Fruit fly (Drosophila melanogaster): ENCODE results near the gene Tie.

DNA sequence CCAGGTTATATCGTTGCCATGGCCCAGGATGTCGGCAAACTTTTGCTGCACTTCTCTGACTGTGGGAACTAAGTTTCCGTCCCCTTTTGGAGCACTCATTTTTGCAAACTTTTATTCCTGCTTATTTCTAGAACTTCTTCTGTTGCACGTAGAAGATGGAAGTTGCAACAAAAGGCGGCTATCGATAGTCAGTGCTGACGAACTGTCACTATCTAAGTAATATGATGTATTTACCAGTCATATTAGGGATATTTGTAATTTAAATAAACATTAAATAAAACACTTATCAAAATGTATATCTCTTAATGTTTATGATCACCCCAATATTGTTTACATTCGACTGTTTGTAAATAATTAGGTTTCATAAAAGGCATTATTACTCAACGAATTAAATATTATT lies 9.1 kb upstream of the Tie start, which contains the start of gene CG32243:
- TF ChIP-seq CG9948 (tag; optimal IDR thresholded peaks at IDR 0.05) = no peak
- TF ChIP-seq CG32121 (GFP tag; IDR thresholded peaks at IDR 0.05) = no peak
- no peak for TF ChIP-seq Pif1A (GFP tag; optimal IDR thresholded peaks at IDR 0.05)
- TF ChIP-seq D1 (tag; optimal IDR thresholded peaks at IDR 0.05) = no peak
- no peak for TF ChIP-seq CG10348 (GFP tag; IDR thresholded peaks at IDR 0.05)
- no peak for TF ChIP-seq Pif1B (GFP tag; optimal IDR thresholded peaks at IDR 0.05)
- no peak for TF ChIP-seq CG15710 (tag; optimal IDR thresholded peaks at IDR 0.05)

Measured in whole organism, pupa.